Worm (Caenorhabditis elegans) whole organism, L1 larva: ENCODE results near the gene Y46E12A.3.

Experiments
- lin-15B ChIP-seq: fragments of 150-350 bp; sonication (generic microtip); optimal IDR thresholded peaks from 3 replicates; lab custom pipeline; 2014; ENCODE audit warnings: missing biosample characterization, missing genetic modification characterization
- lsy-2 ChIP-seq, 2 experiments: fragments of 150-350 bp; optimal IDR thresholded peaks; 2 replicates each; lab custom pipeline; 2014; ENCODE audit warnings: missing biosample characterization in 2 of 2, missing genetic modification characterization in 2 of 2
- pqm-1 ChIP-seq: sonication (generic microtip); optimal IDR thresholded peaks from 3 replicates; lab custom pipeline; 2017; ENCODE audit warnings: missing biosample characterization, missing genetic modification characterization
- skn-1 ChIP-seq: fragments of 150-350 bp; optimal IDR thresholded peaks from 2 replicates; lab custom pipeline; 2014; ENCODE audit warnings: missing biosample characterization, missing genetic modification characterization
- ztf-4 ChIP-seq: fragments of 150-350 bp; optimal IDR thresholded peaks from 2 replicates; lab custom pipeline; 2014; ENCODE audit warnings: missing biosample characterization, missing genetic modification characterization

DNA sequence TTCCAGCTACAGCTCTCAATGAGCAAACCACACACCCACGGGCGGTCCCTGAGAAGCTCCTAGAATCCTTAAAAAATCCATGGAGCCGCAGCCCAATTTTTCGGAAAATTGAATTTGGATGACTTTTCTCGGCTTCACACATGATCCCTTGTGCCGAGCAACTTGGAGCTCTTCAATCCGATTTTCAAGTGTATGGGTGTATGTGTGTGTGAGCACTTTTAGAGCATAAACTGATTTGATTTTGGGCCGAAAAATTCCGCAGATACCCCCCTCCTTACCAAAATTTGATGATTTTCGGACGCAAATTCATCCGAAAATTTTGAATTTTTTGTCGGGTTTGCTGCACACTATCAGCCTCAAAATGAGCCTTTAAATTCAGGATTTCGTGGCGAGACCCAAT lies 22.9 kb downstream of the Y46E12A.3 start:
- TF ChIP-seq lin-15B (tag; lab: Kevin White, UChicago) (no peak), lsy-2 (tag; optimal IDR thresholded peaks at IDR 0.05; lab: Kevin White, UChicago) (no peak), skn-1 (no peak), ztf-4 (tag; lab: Kevin White, UChicago) (no peak), pqm-1 (tag; lab: Kevin White, UChicago) (no peak)
